Worm (Caenorhabditis elegans) whole organism, midembryonic: ENCODE measurements around the gene F19G12.1.

Source experiments
- cog-1 ChIP-seq: sonication (generic microtip); optimal IDR thresholded peaks from 2 replicates; lab custom pipeline; 2016; ENCODE audit warnings: missing genetic modification characterization, missing compliant biosample characterization
- ref-1 ChIP-seq: fragments of 200-800 bp; sonication (Bioruptor generic); conservative IDR thresholded peaks from 2 replicates; pipeline ENCODE4 v1.3.6; 2022; ENCODE audit warnings: missing genetic modification reagents, missing genetic modification characterization, missing compliant biosample characterization

DNA sequence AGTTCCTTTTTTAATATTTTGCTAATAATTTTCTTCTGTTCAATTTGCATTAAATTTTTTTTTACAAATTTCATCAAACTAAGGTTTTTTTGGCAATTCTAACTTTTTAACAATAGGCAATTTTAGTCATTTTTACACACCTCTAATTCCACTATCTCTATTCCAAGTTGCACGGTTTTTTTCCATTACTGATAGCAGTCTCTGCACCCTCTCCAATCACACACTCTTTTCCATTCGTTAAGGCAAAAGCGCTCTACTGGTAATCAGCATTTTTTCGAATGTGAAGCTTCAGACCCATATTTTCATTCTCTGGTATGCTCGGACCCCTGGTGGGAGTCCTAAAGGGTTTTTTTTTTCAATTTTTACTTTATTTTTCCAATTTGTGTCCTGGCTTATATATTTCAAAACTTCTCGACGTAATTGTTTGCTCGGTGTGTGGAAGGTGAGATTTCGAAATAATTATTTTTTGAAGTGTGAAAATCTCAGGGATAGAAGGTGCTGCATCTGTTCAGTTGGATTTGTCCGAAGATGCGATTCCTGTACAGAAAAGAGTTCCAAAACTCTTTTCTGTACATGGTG is 13.9 kb upstream of the F19G12.1 start, which contains the start of the genes F19G12.4 and F19G12.8:
- no peak for TF ChIP-seq cog-1 (tag; lab: Kevin White, UChicago)
- TF ChIP-seq ref-1 (GFP tag; lab: Robert Waterston, UW) = no peak
